Fruit fly (Drosophila melanogaster) whole organism, wandering third instar larva: ENCODE measurements around the gene CG5273.

ENCODE experiments used
- Abd-B ChIP-seq: fragments of >200 bp; optimal IDR thresholded peaks from 2 replicates; lab custom pipeline; 2017; ENCODE audit warnings: missing biosample characterization, missing genetic modification characterization
- CG32264 ChIP-seq: fragments of 200-800 bp; sonication (Bioruptor generic); optimal IDR thresholded peaks from 2 replicates; lab custom pipeline; 2016; ENCODE audit warnings: missing biosample characterization, missing genetic modification characterization
- CG9705 ChIP-seq: fragments of 200-800 bp; sonication (Bioruptor generic); optimal IDR thresholded peaks from 2 replicates; lab custom pipeline; 2018; ENCODE audit warnings: missing biosample characterization, mild to moderate bottlenecking, missing genetic modification characterization
- CrebA ChIP-seq: fragments of 200-800 bp; sonication (Bioruptor generic); optimal IDR thresholded peaks from 2 replicates; lab custom pipeline; 2016; ENCODE audit warnings: missing biosample characterization, mild to moderate bottlenecking, missing genetic modification characterization, borderline replicate concordance
- Dfd ChIP-seq: fragments of >200 bp; optimal IDR thresholded peaks from 2 replicates; lab custom pipeline; 2017; ENCODE audit warnings: missing biosample characterization, missing genetic modification characterization
- Dif ChIP-seq: fragments of 200-275, 200-300 bp; sonication (Bioruptor generic); optimal IDR thresholded peaks from 2 replicates; lab custom pipeline; 2018; ENCODE audit warnings: missing biosample characterization, missing genetic modification characterization; ENCODE audit not compliant: partially characterized antibody
- HLH106 ChIP-seq: fragments of 200-800 bp; optimal IDR thresholded peaks from 3 replicates; lab custom pipeline; 2019; ENCODE audit warnings: missing biosample characterization, mild to moderate bottlenecking, missing genetic modification characterization, moderate library complexity
- Hnf4 ChIP-seq: fragments of 200-800 bp; sonication (Bioruptor generic); optimal IDR thresholded peaks from 2 replicates; lab custom pipeline; 2016; ENCODE audit warnings: missing biosample characterization, mild to moderate bottlenecking, missing genetic modification characterization
- Hr83 ChIP-seq: fragments of 200-300 bp; sonication (Bioruptor generic); optimal IDR thresholded peaks from 2 replicates; lab custom pipeline; 2016; ENCODE audit warnings: missing biosample characterization, mild to moderate bottlenecking, missing genetic modification characterization, moderate library complexity; ENCODE audit not compliant: poor library complexity, severe bottlenecking
- Mio ChIP-seq: sonication (Bioruptor generic); optimal IDR thresholded peaks from 2 replicates; lab custom pipeline; 2016; ENCODE audit warnings: missing biosample characterization, missing genetic modification characterization
- N ChIP-seq: fragments of >200 bp; optimal IDR thresholded peaks from 2 replicates; lab custom pipeline; 2018; ENCODE audit warnings: missing biosample characterization, missing external identifiers, missing genetic modification characterization
- Rel ChIP-seq, 2 experiments: fragments of 200-800 bp; sonication (Bioruptor generic) in 1 of 2; optimal IDR thresholded peaks; 2 replicates in 1 of 2; 3 replicates in 1 of 2; lab custom pipeline; 2016 to 2019; ENCODE audit warnings: mild to moderate bottlenecking in 2 of 2, missing biosample characterization in 2 of 2, missing genetic modification characterization in 2 of 2, moderate library complexity in 1 of 2
- Sp1 ChIP-seq: fragments of 200-800 bp; sonication (Bioruptor generic); optimal IDR thresholded peaks from 3 replicates; lab custom pipeline; 2019; ENCODE audit warnings: missing biosample characterization, mild to moderate bottlenecking, missing genetic modification characterization, moderate library complexity
- Vsx2 ChIP-seq: fragments of 200-300, 225-300 bp; sonication (Bioruptor generic); optimal IDR thresholded peaks from 2 replicates; lab custom pipeline; 2018; ENCODE audit warnings: missing biosample characterization, missing genetic modification characterization; ENCODE audit not compliant: partially characterized antibody
- br ChIP-seq: fragments of 200-800 bp; sonication (Bioruptor generic); optimal IDR thresholded peaks from 2 replicates; lab custom pipeline; 2016; ENCODE audit warnings: missing biosample characterization, missing genetic modification characterization
- brk ChIP-seq: fragments of 200-800 bp; sonication (Bioruptor generic); optimal IDR thresholded peaks from 2 replicates; lab custom pipeline; 2016; ENCODE audit warnings: missing biosample characterization, mild to moderate bottlenecking, missing genetic modification characterization
- dl ChIP-seq, 2 experiments: fragments of 175-275, 200-275 bp in 1 of 2; fragments of 200-275 bp in 1 of 2; sonication (Bioruptor generic); optimal IDR thresholded peaks; lab custom pipeline; 2018; ENCODE audit warnings: mild to moderate bottlenecking in 2 of 2, missing biosample characterization in 2 of 2, missing genetic modification characterization in 2 of 2, moderate library complexity in 2 of 2; ENCODE audit not compliant: partially characterized antibody in 2 of 2, insufficient read depth in 1 of 2
- dmrt93B ChIP-seq: fragments of 200-800 bp; sonication (Bioruptor generic); optimal IDR thresholded peaks from 2 replicates; lab custom pipeline; 2018; ENCODE audit warnings: missing biosample characterization, mild to moderate bottlenecking, missing genetic modification characterization
- dsf ChIP-seq: sonication (Bioruptor generic); optimal IDR thresholded peaks from 2 replicates; lab custom pipeline; 2016; ENCODE audit warnings: missing biosample characterization, missing genetic modification characterization, borderline replicate concordance
- ey ChIP-seq: fragments of 200-800 bp; sonication (Bioruptor generic); optimal IDR thresholded peaks from 2 replicates; lab custom pipeline; 2016; ENCODE audit warnings: missing biosample characterization, missing genetic modification characterization
- foxo ChIP-seq, 2 experiments: fragments of 200-800 bp; sonication (Bioruptor generic); optimal IDR thresholded peaks; 2 replicates in 1 of 2; 3 replicates in 1 of 2; lab custom pipeline; 2016 to 2017; ENCODE audit warnings: missing biosample characterization in 2 of 2, missing genetic modification characterization in 2 of 2
- fru ChIP-seq: fragments of 200-800 bp; sonication (Bioruptor generic); optimal IDR thresholded peaks from 3 replicates; lab custom pipeline; 2016; ENCODE audit warnings: missing biosample characterization, mild to moderate bottlenecking, missing genetic modification characterization
- jim ChIP-seq: fragments of 175-275, 200-325 bp; sonication (Bioruptor generic); optimal IDR thresholded peaks from 2 replicates; lab custom pipeline; 2016; ENCODE audit warnings: missing biosample characterization, mild to moderate bottlenecking, missing genetic modification characterization
- lola ChIP-seq: fragments of >200 bp; optimal IDR thresholded peaks from 2 replicates; lab custom pipeline; 2017; ENCODE audit warnings: missing biosample characterization, missing genetic modification characterization
- pan ChIP-seq: fragments of >200 bp; optimal IDR thresholded peaks from 2 replicates; lab custom pipeline; 2017
- psq ChIP-seq: fragments of 200-800 bp; sonication (Bioruptor generic); optimal IDR thresholded peaks from 3 replicates; lab custom pipeline; 2017; ENCODE audit warnings: missing biosample characterization, mild to moderate bottlenecking, missing genetic modification characterization, moderate library complexity
- rgr ChIP-seq: fragments of 200-800 bp; sonication (Bioruptor generic); optimal IDR thresholded peaks from 3 replicates; lab custom pipeline; 2016; ENCODE audit warnings: missing biosample characterization, mild to moderate bottlenecking, missing genetic modification characterization
- sage ChIP-seq: fragments of 200-800 bp; sonication (Bioruptor generic); optimal IDR thresholded peaks from 2 replicates; lab custom pipeline; 2016; ENCODE audit warnings: missing biosample characterization, mild to moderate bottlenecking, missing genetic modification characterization
- sv ChIP-seq: fragments of 200-800 bp; sonication (Bioruptor generic); optimal IDR thresholded peaks from 3 replicates; lab custom pipeline; 2016; ENCODE audit warnings: missing biosample characterization, missing genetic modification characterization
- tai ChIP-seq: sonication (Bioruptor generic); optimal IDR thresholded peaks from 2 replicates; lab custom pipeline; 2016; ENCODE audit warnings: missing biosample characterization, missing genetic modification characterization
- usp ChIP-seq: fragments of >200 bp; optimal IDR thresholded peaks from 2 replicates; lab custom pipeline; 2017; ENCODE audit warnings: missing biosample characterization, missing genetic modification characterization
- woc ChIP-seq: sonication (Bioruptor generic); optimal IDR thresholded peaks from 2 replicates; lab custom pipeline; 2016; ENCODE audit warnings: missing biosample characterization, mild to moderate bottlenecking, missing genetic modification characterization

Gene CG5273

DNA sequence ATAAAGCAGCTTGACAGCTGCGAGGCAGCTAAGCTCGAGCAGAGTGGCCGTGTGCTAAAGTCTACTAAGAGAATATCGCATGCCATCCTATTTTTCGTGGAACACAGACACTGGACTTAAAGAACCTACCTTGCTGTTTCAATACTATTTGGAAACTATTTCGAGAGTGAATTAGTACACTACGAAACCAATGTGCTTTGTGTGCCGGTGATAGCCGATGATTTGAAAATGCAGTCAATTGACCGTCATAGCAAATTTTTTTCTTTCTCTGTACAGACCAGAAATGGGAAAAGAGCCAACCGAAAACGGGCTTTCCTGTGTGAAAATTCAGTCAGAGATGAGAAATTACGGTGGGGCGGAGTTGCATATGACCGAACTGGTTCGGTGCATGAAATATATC, 44.0 kb upstream of the CG5273 start:
- TF ChIP-seq jim (GFP tag; lab: Kevin White, UChicago) (no peak), CG9705 (GFP tag; lab: Kevin White, UChicago) (no peak), fru (GFP tag; lab: Kevin White, UChicago) (no peak), rgr (GFP tag; lab: Kevin White, UChicago) (no peak), woc (GFP tag; lab: Kevin White, UChicago) (no peak), pan (lab: Kevin White, UChicago) (no peak), Dfd (GFP tag; lab: Kevin White, UChicago) (no peak)

DNA sequence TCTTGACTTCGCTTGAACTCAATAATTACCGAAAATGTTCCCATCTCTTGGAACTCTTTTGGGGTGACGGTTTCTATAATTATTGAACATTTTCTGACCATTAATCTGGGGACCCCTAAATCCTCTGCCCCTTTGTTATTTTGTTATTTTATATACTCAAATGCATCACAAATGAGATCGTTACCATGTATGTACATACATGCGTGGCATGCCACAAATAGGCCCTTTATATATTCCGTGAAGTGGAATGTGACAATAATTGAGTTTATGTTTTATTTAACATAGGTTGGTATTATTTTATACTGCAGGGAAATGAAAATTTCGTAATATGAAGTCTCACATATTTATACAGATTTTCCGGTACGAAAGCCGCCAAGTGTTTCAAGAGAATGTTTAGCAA, 41.5 kb upstream of the CG5273 start:
- no peak for TF ChIP-seq lola (GFP tag; lab: Kevin White, UChicago)
- TF ChIP-seq Sp1 (GFP tag; lab: Kevin White, UChicago) = no peak
- TF ChIP-seq Hr83 (GFP tag; lab: Kevin White, UChicago) = no peak
- no peak for TF ChIP-seq Mio (GFP tag; lab: Kevin White, UChicago)
- no peak for TF ChIP-seq dl (GFP tag; optimal IDR thresholded peaks at IDR 0.05; lab: Kevin White, UChicago; ENCODE audit: insufficient read depth in 1 of 2, partially characterized antibody in 2 of 2)
- TF ChIP-seq br = no peak
- TF ChIP-seq sv (GFP tag; lab: Kevin White, UChicago) = no peak
- no peak for TF ChIP-seq N (GFP tag; lab: Kevin White, UChicago)
- TF ChIP-seq CrebA (GFP tag; lab: Kevin White, UChicago) = no peak
- no peak for TF ChIP-seq CG32264 (GFP tag; lab: Kevin White, UChicago)
- no peak for TF ChIP-seq Rel (GFP tag; optimal IDR thresholded peaks at IDR 0.05; lab: Kevin White, UChicago)
- no peak for TF ChIP-seq Rel (tag; optimal IDR thresholded peaks at IDR 0.05; lab: Kevin White, UChicago)
- no peak for TF ChIP-seq pan (lab: Kevin White, UChicago)
- TF ChIP-seq dsf (GFP tag; lab: Kevin White, UChicago) = no peak
- TF ChIP-seq psq (GFP tag; lab: Kevin White, UChicago) = no peak
- no peak for TF ChIP-seq ey
- no peak for TF ChIP-seq brk
- TF ChIP-seq fru (GFP tag; lab: Kevin White, UChicago) = no peak
- TF ChIP-seq rgr (GFP tag; lab: Kevin White, UChicago) = no peak
- TF ChIP-seq sage (GFP tag; lab: Kevin White, UChicago) = no peak

DNA sequence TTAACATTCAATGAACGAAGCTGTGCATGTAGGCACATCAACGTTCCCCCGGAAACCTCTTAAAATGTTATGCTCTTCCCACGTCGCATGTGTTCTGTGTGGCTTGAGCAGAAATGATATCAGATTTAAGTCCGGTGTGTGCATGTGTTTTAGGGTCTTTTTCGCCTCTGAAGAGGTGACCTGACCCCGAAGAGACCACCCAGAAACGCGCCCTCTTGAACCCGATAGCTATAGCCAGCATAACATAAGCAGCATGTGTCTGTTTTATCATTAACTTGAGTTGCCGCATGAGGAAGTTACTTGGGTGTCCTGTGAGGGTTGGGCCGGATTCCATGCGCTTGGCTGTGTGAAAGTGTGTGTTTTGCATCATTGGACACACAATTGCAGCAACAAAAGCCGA, 40.4 kb upstream of the CG5273 start:
- TF ChIP-seq tai (no peak), pan (lab: Kevin White, UChicago) (no peak), foxo (GFP tag; optimal IDR thresholded peaks at IDR 0.05; lab: Kevin White, UChicago) (no peak), dl (GFP tag; optimal IDR thresholded peaks at IDR 0.05; lab: Kevin White, UChicago; ENCODE audit: insufficient read depth in 1 of 2, partially characterized antibody in 2 of 2) (no peak), Abd-B (GFP tag; lab: Kevin White, UChicago) (no peak), Dfd (GFP tag; lab: Kevin White, UChicago) (no peak), HLH106 (tag; lab: Kevin White, UChicago) (no peak), Vsx2 (GFP tag; lab: Kevin White, UChicago) (no peak), br (no peak), Dif (GFP tag; lab: Kevin White, UChicago) (no peak), brk (no peak), Hnf4 (no peak), usp (GFP tag; lab: Kevin White, UChicago) (no peak)

DNA sequence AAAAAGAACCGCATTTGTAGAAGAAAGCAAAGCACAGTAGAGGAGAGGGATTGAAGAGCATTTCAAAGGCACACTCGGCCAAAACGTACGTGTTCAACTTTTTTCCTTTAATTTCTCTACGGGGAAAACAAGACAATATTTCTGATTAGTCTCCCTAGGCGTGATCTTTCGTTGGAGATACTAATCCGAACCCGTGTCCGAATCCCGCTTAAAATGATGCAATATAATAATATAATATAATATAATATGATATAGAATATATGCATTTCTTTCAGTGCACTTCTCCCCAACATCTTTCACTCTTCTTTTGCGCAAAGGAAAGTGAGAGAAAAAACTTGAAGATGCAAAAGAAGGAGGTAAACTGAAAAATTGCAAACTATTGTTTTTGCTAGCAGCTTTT, 34.9 kb upstream of the CG5273 start:
- TF ChIP-seq Vsx2 (GFP tag; lab: Kevin White, UChicago) = no peak
- TF ChIP-seq usp (GFP tag; lab: Kevin White, UChicago) = no peak
- TF ChIP-seq CG9705 (GFP tag; lab: Kevin White, UChicago) = no peak
- no peak for TF ChIP-seq fru (GFP tag; lab: Kevin White, UChicago)
- peak in 1 of 2 experiments; percentile 2 for TF ChIP-seq foxo (GFP tag; optimal IDR thresholded peaks at IDR 0.05; lab: Kevin White, UChicago)
- no peak for TF ChIP-seq dsf (GFP tag; lab: Kevin White, UChicago)
- TF ChIP-seq ey = no peak
- no peak for TF ChIP-seq Mio (GFP tag; lab: Kevin White, UChicago)
- TF ChIP-seq lola (GFP tag; lab: Kevin White, UChicago) = no peak
- TF ChIP-seq psq (GFP tag; lab: Kevin White, UChicago) = peak; percentile 38
- no peak for TF ChIP-seq dmrt93B (GFP tag; lab: Kevin White, UChicago)
- TF ChIP-seq, all 38 proteins: peak for 2
